Fruit fly (Drosophila melanogaster) whole organism, embryonic: ENCODE results near the gene Iru.

Experiments used
- Adf1 ChIP-seq: fragments of 200-800 bp; sonication (Bioruptor generic); IDR thresholded peaks from 2 replicates; pipeline ENCODE4 v1.3.6; 2022; ENCODE audit warnings: missing biosample characterization, missing genetic modification characterization
- BtbVII ChIP-seq: fragments of 200-800 bp; sonication (Bioruptor generic); optimal IDR thresholded peaks from 3 replicates; lab custom pipeline; 2017; ENCODE audit warnings: missing biosample characterization, mild to moderate bottlenecking, missing genetic modification characterization
- Bteb2 ChIP-seq: fragments of 200-800 bp; sonication (Bioruptor generic); optimal IDR thresholded peaks from 2 replicates; lab custom pipeline; 2016; ENCODE audit warnings: missing biosample characterization, missing genetic modification characterization
- CG11696 ChIP-seq: fragments of 200-800 bp; sonication (Bioruptor generic); IDR thresholded peaks from 2 replicates; pipeline ENCODE4 v1.3.6; 2022; ENCODE audit warnings: missing biosample characterization, missing genetic modification characterization
- CG12071 ChIP-seq: fragments of 200-800 bp; sonication (Bioruptor generic); optimal IDR thresholded peaks from 3 replicates; lab custom pipeline; 2018; ENCODE audit warnings: missing biosample characterization, mild to moderate bottlenecking, missing genetic modification characterization
- CG12219 ChIP-seq: fragments of 200-800 bp; sonication (Bioruptor generic); optimal IDR thresholded peaks from 3 replicates; lab custom pipeline; 2018; ENCODE audit warnings: missing biosample characterization, mild to moderate bottlenecking, missing genetic modification characterization
- CG13287 ChIP-seq: fragments of 200-800 bp; sonication (Bioruptor generic); IDR thresholded peaks from 2 replicates; pipeline ENCODE4 v1.3.6; 2022; ENCODE audit warnings: missing biosample characterization, missing genetic modification characterization; ENCODE audit not compliant: partially characterized antibody
- CG13296 ChIP-seq: fragments of 200-800 bp; sonication (Bioruptor generic); optimal IDR thresholded peaks from 3 replicates; lab custom pipeline; 2018; ENCODE audit warnings: missing biosample characterization, mild to moderate bottlenecking, missing genetic modification characterization
- CG13624 ChIP-seq: fragments of 200-800 bp; sonication (Bioruptor generic); optimal IDR thresholded peaks from 2 replicates; lab custom pipeline; 2016; ENCODE audit warnings: missing biosample characterization, missing genetic modification characterization
- CG15601 ChIP-seq: fragments of 200-800 bp; sonication (Bioruptor generic); optimal IDR thresholded peaks from 3 replicates; lab custom pipeline; 2019; ENCODE audit warnings: missing biosample characterization, mild to moderate bottlenecking, missing genetic modification characterization, moderate library complexity
- CG17385 ChIP-seq: fragments of 200-800 bp; sonication (Bioruptor generic); optimal IDR thresholded peaks from 3 replicates; lab custom pipeline; 2018; ENCODE audit warnings: missing biosample characterization, mild to moderate bottlenecking, missing genetic modification characterization
- CG30403 ChIP-seq: fragments of 200-800 bp; sonication (Bioruptor generic); optimal IDR thresholded peaks from 3 replicates; lab custom pipeline; 2016; ENCODE audit warnings: missing biosample characterization, missing genetic modification characterization
- CG3163 ChIP-seq: fragments of 200-800 bp; sonication (Bioruptor generic); optimal IDR thresholded peaks from 3 replicates; lab custom pipeline; 2016; ENCODE audit warnings: missing biosample characterization, missing genetic modification characterization
- CG34224 ChIP-seq: fragments of 200-800 bp; sonication (Bioruptor generic); IDR thresholded peaks from 3 replicates; pipeline ENCODE4 v1.3.6; 2022; ENCODE audit warnings: missing biosample characterization, missing genetic modification characterization; ENCODE audit not compliant: partially characterized antibody
- CG34376 ChIP-seq: fragments of 200-800 bp; sonication (Bioruptor generic); optimal IDR thresholded peaks from 2 replicates; lab custom pipeline; 2018; ENCODE audit warnings: missing biosample characterization, mild to moderate bottlenecking, missing genetic modification characterization
- CG4820 ChIP-seq: fragments of 200-800 bp; sonication (Bioruptor generic); optimal IDR thresholded peaks from 3 replicates; lab custom pipeline; 2016; ENCODE audit warnings: missing biosample characterization, missing genetic modification characterization
- CG5245 ChIP-seq: fragments of 200-800 bp; sonication (Bioruptor generic); optimal IDR thresholded peaks from 3 replicates; lab custom pipeline; 2016; ENCODE audit warnings: missing biosample characterization, missing genetic modification characterization
- CG6791 ChIP-seq: fragments of 200-800 bp; sonication (Bioruptor generic); IDR thresholded peaks from 3 replicates; pipeline ENCODE4 v1.3.6; 2022; ENCODE audit warnings: missing biosample characterization, missing genetic modification characterization; ENCODE audit not compliant: partially characterized antibody
- CG8924 ChIP-seq: fragments of 200-800 bp; optimal IDR thresholded peaks from 3 replicates; lab custom pipeline; 2019; ENCODE audit warnings: missing biosample characterization, mild to moderate bottlenecking, missing genetic modification characterization, moderate library complexity
- CG9727 ChIP-seq: fragments of 200-800 bp; sonication (Bioruptor generic); optimal IDR thresholded peaks from 3 replicates; lab custom pipeline; 2017; ENCODE audit warnings: missing biosample characterization, mild to moderate bottlenecking, missing genetic modification characterization
- CHES-1-like ChIP-seq: fragments of 200-800 bp; sonication (Bioruptor generic); optimal IDR thresholded peaks from 2 replicates; lab custom pipeline; 2016; ENCODE audit warnings: missing biosample characterization, missing genetic modification characterization
- Dll ChIP-seq: fragments of 200-800 bp; sonication (Bioruptor generic); IDR thresholded peaks from 4 replicates; pipeline ENCODE4 v1.3.6; 2022; ENCODE audit warnings: missing biosample characterization, missing genetic modification characterization; ENCODE audit not compliant: partially characterized antibody
- Hand ChIP-seq: fragments of 200-800 bp; sonication (Bioruptor generic); optimal IDR thresholded peaks from 2 replicates; lab custom pipeline; 2017; ENCODE audit warnings: mild to moderate bottlenecking, missing biosample characterization, missing genetic modification reagents, missing genetic modification characterization
- Hr51 ChIP-seq, 2 experiments: fragments of 200-800 bp; sonication (Bioruptor generic); optimal IDR thresholded peaks; 2 replicates in 1 of 2; 3 replicates in 1 of 2; lab custom pipeline; 2016 to 2018; ENCODE audit warnings: missing biosample characterization in 2 of 2, missing genetic modification characterization in 2 of 2, mild to moderate bottlenecking in 1 of 2, moderate library complexity in 1 of 2
- Hr78 ChIP-seq, 2 experiments: fragments of 200-800 bp in 1 of 2; fragments of >200 bp in 1 of 2; sonication (Bioruptor generic) in 1 of 2; optimal IDR thresholded peaks; 2 replicates each; lab custom pipeline; 2017 to 2019; ENCODE audit warnings: missing biosample characterization in 2 of 2, missing genetic modification characterization in 2 of 2, mild to moderate bottlenecking in 1 of 2, moderate library complexity in 1 of 2
- Jarid2 ChIP-seq: fragments of 200-800 bp; sonication (Bioruptor generic); optimal IDR thresholded peaks from 3 replicates; lab custom pipeline; 2017; ENCODE audit warnings: mild to moderate bottlenecking, missing biosample characterization, missing genetic modification reagents, missing genetic modification characterization
- Kr ChIP-seq: fragments of 200-800 bp; sonication (Bioruptor generic); optimal IDR thresholded peaks from 2 replicates; lab custom pipeline; 2017; ENCODE audit warnings: missing biosample characterization, mild to moderate bottlenecking, missing genetic modification characterization
- Med ChIP-seq: fragments of 200-800 bp; sonication (Bioruptor generic); peaks from one replicate; lab custom pipeline; 2016; ENCODE audit warnings: missing biosample characterization, missing genetic modification characterization, mild to moderate bottlenecking, inconsistent platforms, moderate library complexity
- Oaz ChIP-seq: fragments of 200-800 bp; sonication (Bioruptor generic); IDR thresholded peaks from 2 replicates; pipeline ENCODE4 v1.3.6; 2022; ENCODE audit warnings: missing biosample characterization, missing genetic modification characterization
- Poxn ChIP-seq: fragments of 200-800 bp; sonication (Bioruptor generic); IDR thresholded peaks from 2 replicates; pipeline ENCODE4 v1.3.6; 2022; ENCODE audit warnings: missing biosample characterization, missing genetic modification characterization
- Trl ChIP-seq, 3 experiments: fragments of >200 bp in 2 of 3; fragments of 200-800 bp in 1 of 3; sonication (Bioruptor generic) in 1 of 3; optimal IDR thresholded peaks; 2 replicates in 1 of 3; 3 replicates in 2 of 3; lab custom pipeline; 2016 to 2017; ENCODE audit warnings: missing biosample characterization in 1 of 3, missing genetic modification characterization in 1 of 3
- cas ChIP-seq: fragments of 200-800 bp; sonication (Bioruptor generic); IDR thresholded peaks from 2 replicates; pipeline ENCODE4 v1.3.6; 2022; ENCODE audit warnings: missing biosample characterization, missing genetic modification characterization
- chinmo ChIP-seq: fragments of 200-800 bp; sonication (Bioruptor generic); IDR thresholded peaks from 4 replicates; pipeline ENCODE4 v1.3.6; 2022; ENCODE audit warnings: missing biosample characterization, missing genetic modification characterization; ENCODE audit not compliant: partially characterized antibody
- chm ChIP-seq: fragments of 200-800 bp; sonication (Bioruptor generic); IDR thresholded peaks from 2 replicates; pipeline ENCODE4 v1.3.6; 2022; ENCODE audit warnings: missing biosample characterization, missing genetic modification characterization
- crp ChIP-seq, 2 experiments: fragments of 200-800 bp; sonication (Bioruptor generic); optimal IDR thresholded peaks; 2 replicates in 1 of 2; 3 replicates in 1 of 2; lab custom pipeline; 2017; ENCODE audit warnings: missing biosample characterization in 2 of 2, missing genetic modification characterization in 2 of 2, mild to moderate bottlenecking in 1 of 2, moderate library complexity in 1 of 2
- cwo ChIP-seq: fragments of 200-800 bp; sonication (Bioruptor generic); optimal IDR thresholded peaks from 3 replicates; lab custom pipeline; 2017; ENCODE audit warnings: missing biosample characterization, missing genetic modification characterization, mild to moderate bottlenecking, moderate library complexity, missing genetic modification reagents
- dysf ChIP-seq: fragments of 200-800 bp; sonication (Bioruptor generic); IDR thresholded peaks from 3 replicates; pipeline ENCODE4 v1.3.6; 2022; ENCODE audit warnings: missing biosample characterization, missing genetic modification characterization
- jigr1 ChIP-seq: fragments of 200-800 bp; sonication (Bioruptor generic); IDR thresholded peaks from 3 replicates; pipeline ENCODE4 v1.3.6; 2022; ENCODE audit warnings: missing biosample characterization, missing genetic modification characterization
- kah ChIP-seq: fragments of 200-800 bp; sonication (Bioruptor generic); optimal IDR thresholded peaks from 2 replicates; lab custom pipeline; 2018; ENCODE audit warnings: missing biosample characterization, mild to moderate bottlenecking, missing genetic modification characterization
- kay ChIP-seq: fragments of 200-800 bp; sonication (Bioruptor generic); optimal IDR thresholded peaks from 2 replicates; lab custom pipeline; 2016; ENCODE audit warnings: missing biosample characterization, missing genetic modification characterization
- mirr ChIP-seq: fragments of 200-800 bp; sonication (Bioruptor generic); optimal IDR thresholded peaks from 3 replicates; lab custom pipeline; 2018; ENCODE audit warnings: missing biosample characterization, mild to moderate bottlenecking, missing genetic modification characterization
- onecut ChIP-seq: fragments of 200-800 bp; sonication (Bioruptor generic); IDR thresholded peaks from 2 replicates; pipeline ENCODE4 v1.3.6; 2022; ENCODE audit warnings: missing biosample characterization, missing genetic modification characterization
- repo ChIP-seq: fragments of 200-800 bp; sonication (Bioruptor generic); optimal IDR thresholded peaks from 2 replicates; lab custom pipeline; 2016; ENCODE audit warnings: missing biosample characterization, missing genetic modification characterization
- rib ChIP-seq: fragments of 200-800 bp; sonication (Bioruptor generic); IDR thresholded peaks from 2 replicates; pipeline ENCODE4 v1.3.6; 2022; ENCODE audit warnings: missing biosample characterization, missing genetic modification characterization
- scrt ChIP-seq: fragments of 200-800 bp; sonication (Bioruptor generic); optimal IDR thresholded peaks from 2 replicates; lab custom pipeline; 2018; ENCODE audit warnings: missing biosample characterization, mild to moderate bottlenecking, missing genetic modification characterization, moderate library complexity
- stc ChIP-seq: fragments of 200-800 bp; sonication (Bioruptor generic); IDR thresholded peaks from 2 replicates; pipeline ENCODE4 v1.3.6; 2022; ENCODE audit warnings: missing biosample characterization, missing genetic modification characterization
- sug ChIP-seq: fragments of 200-800 bp; optimal IDR thresholded peaks from 2 replicates; lab custom pipeline; 2019; ENCODE audit warnings: missing biosample characterization, mild to moderate bottlenecking, missing genetic modification characterization, moderate library complexity
- unc-4 ChIP-seq: fragments of 200-800 bp; sonication (Bioruptor generic); IDR thresholded peaks from 2 replicates; pipeline ENCODE4 v1.3.6; 2022; ENCODE audit warnings: missing biosample characterization, missing genetic modification characterization; ENCODE audit not compliant: partially characterized antibody

Gene Iru

dm6 chr3R:8980776-8981165 lies 25.5 kb upstream of the Iru start, which contains the start of gene CAHbeta (continued):
- TF ChIP-seq Poxn (GFP tag; lab: Robert Waterston, UW) (no peak), Adf1 (GFP tag; lab: Robert Waterston, UW) (0 out of 2 replicates have a peak, but pooled peaks have one; percentile 15), CG3163 (GFP tag; lab: Kevin White, UChicago) (peak; percentile 62), CG13624 (GFP tag; lab: Kevin White, UChicago) (peak; percentile 31), Jarid2 (GFP tag; lab: Kevin White, UChicago) (peak; percentile 34), kah (GFP tag; lab: Kevin White, UChicago) (peak; percentile 27), cwo (GFP tag; lab: Kevin White, UChicago) (peak; percentile 75), CG15601 (tag; lab: Kevin White, UChicago) (no peak), CG8924 (tag; lab: Kevin White, UChicago) (no peak), CG17385 (GFP tag; lab: Kevin White, UChicago) (peak; percentile 21), crp (GFP tag; optimal IDR thresholded peaks at IDR 0.05; lab: Kevin White, UChicago) (peak in 1 of 2 experiments; percentile 47), unc-4 (GFP tag; lab: Robert Waterston, UW) (0 out of 2 replicates have a peak, but pooled peaks have one; percentile 7), stc (peak; percentile 23; the same call in 1 of the 2 replicates), CG9727 (GFP tag; lab: Kevin White, UChicago) (no peak), CG12219 (peak; percentile 6), BtbVII (peak; percentile 40), sug (tag; lab: Kevin White, UChicago) (peak; percentile 61), kay (GFP tag; lab: Kevin White, UChicago) (peak; percentile 15), chm (GFP tag; lab: Robert Waterston, UW) (peak; percentile 41; the same call in 1 of the 2 replicates), Hand (peak; percentile 65), Oaz (GFP tag; lab: Robert Waterston, UW) (no peak), chinmo (0 out of 4 replicates have a peak, but pooled peaks have one; percentile 71), CG34376 (peak; percentile 81), onecut (GFP tag; lab: Robert Waterston, UW) (0 out of 2 replicates have a peak, but pooled peaks have one; percentile 12), CG5245 (no peak), scrt (GFP tag; lab: Kevin White, UChicago) (peak; percentile 84), CG4820 (no peak), CG30403 (no peak), CG34224 (peak; percentile 21; the same call in 1 of the 3 replicates), mirr (GFP tag; lab: Kevin White, UChicago) (peak; percentile 23), Bteb2 (GFP tag; lab: Kevin White, UChicago) (no peak), Hr78 (GFP tag; optimal IDR thresholded peaks at IDR 0.05; lab: Kevin White, UChicago) (peak in 1 of 2 experiments; percentile 73), CHES-1-like (no peak), dysf (GFP tag; lab: Robert Waterston, UW) (no peak), CG13287 (GFP tag; lab: Robert Waterston, UW) (no peak; the same call in 1 of the 2 replicates), CG6791 (GFP tag; lab: Robert Waterston, UW) (no peak), cas (GFP tag; lab: Robert Waterston, UW) (no peak), Hr51 (GFP tag; optimal IDR thresholded peaks at IDR 0.05; lab: Kevin White, UChicago) (peak in 1 of 2 experiments; percentile 13), rib (GFP tag; lab: Robert Waterston, UW) (0 out of 2 replicates have a peak, but pooled peaks have one; percentile 35), Dll (GFP tag; lab: Robert Waterston, UW) (peak; percentile 34; the same call in 1 of the 4 replicates), CG11696 (no peak; the same call in 1 of the 2 replicates), CG13296 (GFP tag; lab: Kevin White, UChicago) (peak; percentile 33), Med (GFP tag; lab: Kevin White, UChicago) (peak; percentile 82), CG12071 (peak; percentile 58), repo (GFP tag; lab: Kevin White, UChicago) (no peak), jigr1 (GFP tag; lab: Robert Waterston, UW) (no peak), Trl (optimal IDR thresholded peaks at IDR 0.05; lab: Kevin White, UChicago) (peak; percentile 80 to 93), Trl (GFP tag; optimal IDR thresholded peaks at IDR 0.05; lab: Kevin White, UChicago) (no peak), Kr (GFP tag; lab: Kevin White, UChicago) (no peak)
